Worm (Caenorhabditis elegans) whole organism, young adult: ENCODE measurements around the gene R11D1.12.
A peak's percentile ranks its signal among the peaks of the same experiment; 100 is the strongest.

Experiments
- B0336.3 ChIP-seq: fragments of 200-800 bp; sonication (Bioruptor generic); IDR thresholded peaks from 2 replicates; pipeline ENCODE4 v1.3.6; 2022; ENCODE audit warnings: missing genetic modification characterization, missing compliant biosample characterization
- F22D6.2 ChIP-seq: sonication (generic microtip); optimal IDR thresholded peaks from 2 replicates; lab custom pipeline; 2016; ENCODE audit warnings: mild to moderate bottlenecking, missing genetic modification characterization, missing compliant biosample characterization
- F52B5.7 ChIP-seq: sonication (generic microtip); optimal IDR thresholded peaks from 2 replicates; lab custom pipeline; 2016; ENCODE audit warnings: mild to moderate bottlenecking, missing genetic modification characterization, missing compliant biosample characterization
- F57A8.1 ChIP-seq: fragments of 200-800 bp; sonication (Bioruptor generic); optimal IDR thresholded peaks from 2 replicates; lab custom pipeline; 2018; ENCODE audit warnings: mild to moderate bottlenecking, missing genetic modification characterization, moderate library complexity, missing compliant biosample characterization
- F57C9.4 ChIP-seq: sonication (generic microtip); optimal IDR thresholded peaks from 2 replicates; lab custom pipeline; 2017; ENCODE audit warnings: mild to moderate bottlenecking, missing genetic modification characterization, missing compliant biosample characterization
- Y56A3A.18 ChIP-seq: fragments of 200-800 bp; sonication (Bioruptor generic); IDR thresholded peaks from 2 replicates; pipeline ENCODE4 v1.3.6; 2022; ENCODE audit warnings: missing genetic modification reagents, missing genetic modification characterization, missing compliant biosample characterization
- Y67H2A.10 ChIP-seq: fragments of 200-800 bp; sonication (Bioruptor generic); conservative IDR thresholded peaks from 2 replicates; pipeline ENCODE4 v1.3.6; 2022; ENCODE audit warnings: missing genetic modification reagents, missing genetic modification characterization, missing compliant biosample characterization
- ZK185.1 ChIP-seq: sonication (generic microtip); optimal IDR thresholded peaks from 2 replicates; lab custom pipeline; 2016; ENCODE audit warnings: mild to moderate bottlenecking, missing genetic modification characterization, missing compliant biosample characterization; ENCODE audit not compliant: poor library complexity, severe bottlenecking
- athp-1 ChIP-seq: sonication (generic microtip); optimal IDR thresholded peaks from 2 replicates; lab custom pipeline; 2017; ENCODE audit warnings: mild to moderate bottlenecking, missing genetic modification characterization, missing compliant biosample characterization
- attf-3 ChIP-seq: fragments of 200-800 bp; sonication (Bioruptor generic); conservative IDR thresholded peaks from 2 replicates; pipeline ENCODE4 v1.3.6; 2022; ENCODE audit warnings: missing genetic modification reagents, missing genetic modification characterization, missing compliant biosample characterization
- attf-5 ChIP-seq: fragments of 200-800 bp; sonication (Bioruptor generic); optimal IDR thresholded peaks from 2 replicates; lab custom pipeline; 2018; ENCODE audit warnings: mild to moderate bottlenecking, missing genetic modification characterization, missing compliant biosample characterization
- attf-6 ChIP-seq: fragments of 200-800 bp; sonication (Bioruptor generic); IDR thresholded peaks from 2 replicates; pipeline ENCODE4 v1.3.6; 2022; ENCODE audit warnings: missing genetic modification reagents, missing genetic modification characterization, missing compliant biosample characterization
- ccch-3 ChIP-seq: fragments of 200-800 bp; sonication (Bioruptor generic); optimal IDR thresholded peaks from 2 replicates; lab custom pipeline; 2018; ENCODE audit warnings: mild to moderate bottlenecking, missing genetic modification characterization, missing compliant biosample characterization
- ceh-27 ChIP-seq: fragments of 200-800 bp; sonication (Bioruptor generic); optimal IDR thresholded peaks from 2 replicates; lab custom pipeline; 2018; ENCODE audit warnings: mild to moderate bottlenecking, missing genetic modification characterization, moderate library complexity, missing compliant biosample characterization
- ceh-79 ChIP-seq: sonication (generic microtip); optimal IDR thresholded peaks from 2 replicates; lab custom pipeline; 2017; ENCODE audit warnings: mild to moderate bottlenecking, missing genetic modification characterization, missing compliant biosample characterization
- dpl-1 ChIP-seq: fragments of 150-350 bp; optimal IDR thresholded peaks from 2 replicates; lab custom pipeline; 2014; ENCODE audit warnings: missing biosample characterization, missing genetic modification reagents, missing genetic modification characterization
- egl-18 ChIP-seq: fragments of 200-800 bp; sonication (Bioruptor generic); IDR thresholded peaks from 2 replicates; pipeline ENCODE4 v1.3.6; 2022; ENCODE audit warnings: missing genetic modification reagents, missing genetic modification characterization, missing compliant biosample characterization
- fkh-3 ChIP-seq: sonication (generic microtip); optimal IDR thresholded peaks from 2 replicates; lab custom pipeline; 2016; ENCODE audit warnings: mild to moderate bottlenecking, missing genetic modification characterization, missing compliant biosample characterization
- hmg-20 ChIP-seq: fragments of 200-800 bp; sonication (Bioruptor generic); IDR thresholded peaks from 2 replicates; pipeline ENCODE4 v1.3.6; 2022; ENCODE audit warnings: missing genetic modification reagents, missing genetic modification characterization, missing compliant biosample characterization
- hrde-1 ChIP-seq: sonication (generic microtip); optimal IDR thresholded peaks from 2 replicates; lab custom pipeline; 2016; ENCODE audit warnings: missing genetic modification characterization, mild to moderate bottlenecking, missing compliant biosample characterization, moderate library complexity, missing genotype, missing genetic modification reagents, borderline replicate concordance
- let-526 ChIP-seq: fragments of 200-800 bp; sonication (Bioruptor generic); IDR thresholded peaks from 2 replicates; pipeline ENCODE4 v1.3.6; 2022; ENCODE audit warnings: missing genetic modification reagents, missing genetic modification characterization, missing compliant biosample characterization
- lin-26 ChIP-seq: fragments of 200-800 bp; sonication (Bioruptor generic); IDR thresholded peaks from 2 replicates; pipeline ENCODE4 v1.3.6; 2022; ENCODE audit warnings: missing genetic modification reagents, missing genetic modification characterization, missing compliant biosample characterization
- lin-35 ChIP-seq, 3 experiments: fragments of 150-350 bp in 2 of 3; sonication (generic microtip) in 1 of 3; optimal IDR thresholded peaks; 2 replicates each; lab custom pipeline; 2014 to 2018; ENCODE audit warnings: missing biosample characterization in 3 of 3, missing genetic modification characterization in 3 of 3, missing genetic modification reagents in 3 of 3
- lin-54 ChIP-seq: fragments of 200-800 bp; sonication (Bioruptor generic); optimal IDR thresholded peaks from 2 replicates; lab custom pipeline; 2018; ENCODE audit warnings: mild to moderate bottlenecking, missing genetic modification characterization, missing compliant biosample characterization
- madf-6 ChIP-seq: fragments of 200-800 bp; sonication (Bioruptor generic); IDR thresholded peaks from 2 replicates; pipeline ENCODE4 v1.3.6; 2022; ENCODE audit warnings: missing genetic modification reagents, missing genetic modification characterization, missing compliant biosample characterization
- madf-8 ChIP-seq: fragments of 200-800 bp; sonication (Bioruptor generic); conservative IDR thresholded peaks from 2 replicates; pipeline ENCODE4 v1.3.6; 2022; ENCODE audit warnings: missing genetic modification reagents, missing genetic modification characterization, missing compliant biosample characterization
- mcd-1 ChIP-seq: fragments of 200-800 bp; sonication (Bioruptor generic); IDR thresholded peaks from 2 replicates; pipeline ENCODE4 v1.3.6; 2022; ENCODE audit warnings: missing genetic modification reagents, missing genetic modification characterization, missing compliant biosample characterization
- mel-28 ChIP-seq: sonication (generic microtip); optimal IDR thresholded peaks from 2 replicates; lab custom pipeline; 2016; ENCODE audit warnings: borderline replicate concordance, mild to moderate bottlenecking, missing genetic modification characterization, missing compliant biosample characterization
- nfyb-1 ChIP-seq: fragments of 200-800 bp; sonication (Bioruptor generic); IDR thresholded peaks from 2 replicates; pipeline ENCODE4 v1.3.6; 2022; ENCODE audit warnings: missing genetic modification reagents, missing genetic modification characterization, missing compliant biosample characterization
- sea-2 ChIP-seq: fragments of 200-800 bp; sonication (Bioruptor generic); IDR thresholded peaks from 2 replicates; pipeline ENCODE4 v1.3.6; 2022; ENCODE audit warnings: missing genetic modification characterization, missing compliant biosample characterization
- somi-1 ChIP-seq: fragments of 200-800 bp; sonication (Bioruptor generic); optimal IDR thresholded peaks from 2 replicates; lab custom pipeline; 2018; ENCODE audit warnings: mild to moderate bottlenecking, missing genetic modification characterization, missing compliant biosample characterization
- unc-130 ChIP-seq: sonication (generic microtip); optimal IDR thresholded peaks from 2 replicates; lab custom pipeline; 2016; ENCODE audit warnings: missing genetic modification reagents, missing genetic modification characterization, missing compliant biosample characterization
- ztf-25 ChIP-seq: fragments of 200-800 bp; sonication (Bioruptor generic); IDR thresholded peaks from 2 replicates; pipeline ENCODE4 v1.3.6; 2022; ENCODE audit warnings: missing genetic modification reagents, missing genetic modification characterization, missing compliant biosample characterization

The R11D1.12 gene

ce11 chrV:12763291-12763995 is 37.6 kb upstream of the R11D1.12 start, which contains the start of the genes abcf-1 and scc-3 (continued):
- TF ChIP-seq nfyb-1 (no peak), attf-6 (no peak), ztf-25 (GFP tag; lab: Robert Waterston, UW) (no peak), dpl-1 (GFP tag; lab: Kevin White, UChicago) (peak; percentile 51), egl-18 (no peak), sea-2 (no peak), lin-26 (GFP tag; lab: Robert Waterston, UW) (no peak)

ce11 chrV:12760913-12761312 is 35.1 kb upstream of the R11D1.12 start, which contains the start of gene F18E2.15:
F18E2.15 (minus strand) TSS chrV:12761013.
- no peak for TF ChIP-seq mel-28 (tag; lab: Kevin White, UChicago)
- no peak for TF ChIP-seq somi-1
- TF ChIP-seq mcd-1 (GFP tag; lab: Robert Waterston, UW), result no peak
- TF ChIP-seq lin-35 (GFP tag; optimal IDR thresholded peaks at IDR 0.05; lab: Kevin White, UChicago), result no peak

- TF ChIP-seq ceh-79 (tag; lab: Kevin White, UChicago) (no peak), athp-1 (tag; lab: Kevin White, UChicago) (no peak), F57A8.1 (GFP tag; lab: Kevin White, UChicago) (no peak), hrde-1 (tag; lab: Kevin White, UChicago) (no peak), F57C9.4 (no peak), B0336.3 (GFP tag; lab: Robert Waterston, UW) (no peak), ZK185.1 (tag; lab: Kevin White, UChicago) (no peak), ceh-27 (GFP tag; lab: Kevin White, UChicago) (no peak), madf-8 (GFP tag; lab: Robert Waterston, UW) (no peak), fkh-3 (tag; lab: Kevin White, UChicago) (no peak), attf-3 (GFP tag; lab: Robert Waterston, UW) (no peak), mel-28 (tag; lab: Kevin White, UChicago) (no peak), unc-130 (no peak), madf-6 (GFP tag; lab: Robert Waterston, UW) (no peak), hmg-20 (GFP tag; lab: Robert Waterston, UW) (no peak), let-526 (no peak), attf-5 (GFP tag; lab: Kevin White, UChicago) (no peak), lin-54 (GFP tag; lab: Kevin White, UChicago) (no peak), F52B5.7 (tag; lab: Kevin White, UChicago) (no peak), F22D6.2 (no peak)
- TF ChIP-seq, all 124 proteins: peak for 0
Measured at ce11 chrV:12759660-12760059, 33.9 kb upstream of the R11D1.12 start, which contains the start of gene papl-1. papl-1 (minus strand) TSS chrV:12759760.

- TF ChIP-seq Y67H2A.10 (GFP tag; lab: Robert Waterston, UW) (no peak), ccch-3 (GFP tag; lab: Kevin White, UChicago) (no peak), nfyb-1 (no peak), Y56A3A.18 (GFP tag; lab: Robert Waterston, UW) (no peak), lin-35 (GFP tag; optimal IDR thresholded peaks at IDR 0.05; lab: Kevin White, UChicago) (no peak)
Measured at ce11 chrV:12754839-12755238, 29.0 kb upstream of the R11D1.12 start, which contains the start of gene gpa-13. gpa-13 (minus strand) TSS chrV:12754939.
